Worm (Caenorhabditis elegans) whole organism, L1 larva: Measurements from ENCODE around the gene R09F10.8.

Experiments used
- irx-1 ChIP-seq: sonication (generic microtip); optimal IDR thresholded peaks from 2 replicates; lab custom pipeline; 2016; ENCODE audit warnings: missing genetic modification characterization, missing compliant biosample characterization
- lir-3 ChIP-seq: sonication (generic microtip); optimal IDR thresholded peaks from 2 replicates; lab custom pipeline; 2016; ENCODE audit warnings: mild to moderate bottlenecking, missing genetic modification characterization, moderate library complexity, missing compliant biosample characterization; ENCODE audit not compliant: poor library complexity
- lsy-2 ChIP-seq, 2 experiments: fragments of 150-350 bp; optimal IDR thresholded peaks; 2 replicates each; lab custom pipeline; 2014; ENCODE audit warnings: missing biosample characterization in 2 of 2, missing genetic modification characterization in 2 of 2
- nhr-90 ChIP-seq: sonication (generic microtip); optimal IDR thresholded peaks from 2 replicates; lab custom pipeline; 2016; ENCODE audit warnings: mild to moderate bottlenecking, missing genetic modification characterization, missing compliant biosample characterization; ENCODE audit not compliant: poor library complexity

DNA sequence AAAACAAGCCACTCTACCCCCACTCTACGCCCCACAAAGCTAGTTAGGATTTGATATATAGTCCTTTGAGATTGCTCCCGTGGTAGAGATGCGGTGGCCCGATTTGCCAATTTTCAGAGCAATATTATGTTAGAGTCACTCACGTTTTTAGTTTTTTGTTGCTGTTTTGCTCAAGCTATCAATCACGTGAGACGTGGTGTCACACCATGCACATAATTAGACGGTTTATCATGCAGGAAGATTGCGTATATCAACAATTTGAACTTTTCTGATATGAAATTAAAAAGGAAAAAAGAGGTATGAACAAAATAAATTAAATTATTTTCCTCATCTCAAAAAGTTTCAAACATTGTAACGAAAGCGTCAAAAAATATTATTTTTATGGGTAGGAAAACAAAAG, 30.1 kb upstream of the R09F10.8 start:
- TF ChIP-seq nhr-90 (no peak), irx-1 (tag; lab: Kevin White, UChicago) (no peak), lir-3 (tag; lab: Kevin White, UChicago) (no peak), lsy-2 (tag; optimal IDR thresholded peaks at IDR 0.05; lab: Kevin White, UChicago) (no peak)
